Fruit fly (Drosophila melanogaster) whole organism, wandering third instar larva: ENCODE measurements around the gene Shab.

Experiments
- Abd-B ChIP-seq: fragments of >200 bp; optimal IDR thresholded peaks from 2 replicates; lab custom pipeline; 2017; ENCODE audit warnings: missing biosample characterization, missing genetic modification characterization
- CG32264 ChIP-seq: fragments of 200-800 bp; sonication (Bioruptor generic); optimal IDR thresholded peaks from 2 replicates; lab custom pipeline; 2016; ENCODE audit warnings: missing biosample characterization, missing genetic modification characterization
- Hr78 ChIP-seq: fragments of >200 bp; optimal IDR thresholded peaks from 2 replicates; lab custom pipeline; 2017; ENCODE audit warnings: missing biosample characterization, missing genetic modification characterization
- Jra ChIP-seq: sonication (Bioruptor generic); optimal IDR thresholded peaks from 2 replicates; lab custom pipeline; 2016; ENCODE audit warnings: missing biosample characterization, missing genetic modification characterization
- OdsH ChIP-seq: fragments of 200-800 bp; sonication (Bioruptor generic); optimal IDR thresholded peaks from 2 replicates; lab custom pipeline; 2016; ENCODE audit warnings: missing biosample characterization, mild to moderate bottlenecking, missing genetic modification characterization
- Rel ChIP-seq, 2 experiments: fragments of 200-800 bp; sonication (Bioruptor generic) in 1 of 2; optimal IDR thresholded peaks; 2 replicates in 1 of 2; 3 replicates in 1 of 2; lab custom pipeline; 2016 to 2019; ENCODE audit warnings: mild to moderate bottlenecking in 2 of 2, missing biosample characterization in 2 of 2, missing genetic modification characterization in 2 of 2, moderate library complexity in 1 of 2
- Vsx2 ChIP-seq: fragments of 200-300, 225-300 bp; sonication (Bioruptor generic); optimal IDR thresholded peaks from 2 replicates; lab custom pipeline; 2018; ENCODE audit warnings: missing biosample characterization, missing genetic modification characterization; ENCODE audit not compliant: partially characterized antibody
- foxo ChIP-seq, 2 experiments: fragments of 200-800 bp; sonication (Bioruptor generic); optimal IDR thresholded peaks; 2 replicates in 1 of 2; 3 replicates in 1 of 2; lab custom pipeline; 2016 to 2017; ENCODE audit warnings: missing biosample characterization in 2 of 2, missing genetic modification characterization in 2 of 2
- fru ChIP-seq: fragments of 200-800 bp; sonication (Bioruptor generic); optimal IDR thresholded peaks from 3 replicates; lab custom pipeline; 2016; ENCODE audit warnings: missing biosample characterization, mild to moderate bottlenecking, missing genetic modification characterization
- h ChIP-seq: fragments of 200-800 bp; sonication (Bioruptor generic); optimal IDR thresholded peaks from 3 replicates; lab custom pipeline; 2016; ENCODE audit warnings: missing biosample characterization, mild to moderate bottlenecking, missing genetic modification characterization
- lola ChIP-seq: fragments of >200 bp; optimal IDR thresholded peaks from 2 replicates; lab custom pipeline; 2017; ENCODE audit warnings: missing biosample characterization, missing genetic modification characterization
- psq ChIP-seq: fragments of 200-800 bp; sonication (Bioruptor generic); optimal IDR thresholded peaks from 3 replicates; lab custom pipeline; 2017; ENCODE audit warnings: missing biosample characterization, mild to moderate bottlenecking, missing genetic modification characterization, moderate library complexity
- sv ChIP-seq: fragments of 200-800 bp; sonication (Bioruptor generic); optimal IDR thresholded peaks from 3 replicates; lab custom pipeline; 2016; ENCODE audit warnings: missing biosample characterization, missing genetic modification characterization
- woc ChIP-seq: sonication (Bioruptor generic); optimal IDR thresholded peaks from 2 replicates; lab custom pipeline; 2016; ENCODE audit warnings: missing biosample characterization, mild to moderate bottlenecking, missing genetic modification characterization

DNA sequence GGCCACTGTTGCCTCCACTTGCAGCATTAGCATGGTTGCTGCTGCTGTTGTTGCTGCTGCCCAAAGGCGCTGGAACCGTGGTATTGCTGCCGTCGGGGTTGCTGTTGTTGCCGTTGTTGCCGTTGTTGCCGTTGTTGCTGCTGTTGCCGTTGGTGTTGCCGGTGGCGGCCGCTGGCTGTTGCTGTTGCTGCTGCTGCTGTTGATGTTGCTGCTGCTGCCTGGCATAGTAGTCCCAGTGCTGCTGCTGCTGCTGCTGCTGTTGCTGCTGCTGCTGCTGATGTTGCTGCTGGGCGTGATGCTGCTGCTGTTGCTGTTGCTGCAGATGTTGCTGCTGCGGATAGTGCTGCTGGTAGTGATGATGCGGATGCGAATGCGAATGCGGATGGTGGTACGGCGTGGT lies 23.7 kb upstream of the Shab start:
- TF ChIP-seq foxo (GFP tag; optimal IDR thresholded peaks at IDR 0.05; lab: Kevin White, UChicago) (no peak), fru (GFP tag; lab: Kevin White, UChicago) (no peak), Abd-B (GFP tag; lab: Kevin White, UChicago) (no peak), Hr78 (GFP tag; lab: Kevin White, UChicago) (no peak), CG32264 (GFP tag; lab: Kevin White, UChicago) (no peak), h (GFP tag; lab: Kevin White, UChicago) (no peak), OdsH (no peak), Jra (GFP tag; lab: Kevin White, UChicago) (no peak), Rel (GFP tag; optimal IDR thresholded peaks at IDR 0.05; lab: Kevin White, UChicago) (no peak), Rel (tag; optimal IDR thresholded peaks at IDR 0.05; lab: Kevin White, UChicago) (no peak), woc (GFP tag; lab: Kevin White, UChicago) (no peak), psq (GFP tag; lab: Kevin White, UChicago) (no peak), lola (GFP tag; lab: Kevin White, UChicago) (no peak), Vsx2 (GFP tag; lab: Kevin White, UChicago) (no peak), sv (GFP tag; lab: Kevin White, UChicago) (no peak)
